Fruit fly (Drosophila melanogaster): Measurements from ENCODE around the gene Prosbeta7.
A peak's percentile ranks its signal among the peaks of the same experiment; 100 is the strongest.

Gene Prosbeta7

DNA sequence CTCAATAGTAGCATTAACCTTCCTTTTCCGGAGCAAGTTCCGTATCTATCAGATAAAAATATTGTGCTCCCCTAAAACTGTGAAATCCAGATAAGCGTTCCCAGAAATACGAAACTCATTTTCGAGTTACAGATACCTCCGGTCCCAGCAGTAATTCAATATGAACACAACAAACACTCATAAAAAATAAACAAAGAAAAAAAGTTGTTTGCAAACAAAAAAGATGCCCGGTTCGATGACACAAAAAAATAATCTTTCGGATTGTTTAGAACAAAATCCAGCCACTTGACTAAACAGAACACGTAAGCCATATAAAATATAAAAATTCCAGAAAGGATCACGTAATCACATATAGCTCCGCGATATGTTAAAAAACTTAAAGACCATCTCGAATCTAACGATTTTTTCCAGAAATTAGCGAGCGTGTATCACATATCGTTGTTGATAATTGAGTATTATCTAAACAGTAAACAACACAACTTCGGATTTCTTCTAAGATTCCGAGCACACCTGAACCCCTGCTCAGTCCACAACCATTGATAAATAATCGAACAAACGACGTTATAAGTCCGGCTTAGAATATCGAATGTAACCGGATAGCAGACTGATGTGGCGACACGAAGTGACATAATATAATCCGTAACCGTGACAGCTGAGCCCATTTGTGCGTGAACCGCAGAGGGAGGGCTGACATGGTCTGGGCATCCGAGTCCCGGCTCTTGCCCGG, 38.9 kb downstream of the Prosbeta7 start (continued):
- TF ChIP-seq CG10147 (GFP tag; optimal IDR thresholded peaks at IDR 0.05) (no peak), CG10431 (GFP tag; optimal IDR thresholded peaks at IDR 0.05) (peak; percentile 15), fru (optimal IDR thresholded peaks at IDR 0.05) (no peak), Abd-B (GFP tag; optimal IDR thresholded peaks at IDR 0.05) (no peak), CG30431 (GFP tag; optimal IDR thresholded peaks at IDR 0.05) (no peak), CG6254 (GFP tag; optimal IDR thresholded peaks at IDR 0.05) (peak; percentile 28), CG1233 (GFP tag; optimal IDR thresholded peaks at IDR 0.05) (peak; percentile 46), stc (GFP tag; IDR thresholded peaks at IDR 0.05) (no peak), nerfin-2 (GFP tag; IDR thresholded peaks at IDR 0.05; ENCODE audit: partially characterized antibody) (no peak), gem (tag; optimal IDR thresholded peaks at IDR 0.05) (peak; percentile 64), CG9876 (GFP tag; optimal IDR thresholded peaks at IDR 0.05) (no peak), CG3065 (GFP tag; optimal IDR thresholded peaks at IDR 0.05) (no peak), sim (GFP tag; IDR thresholded peaks at IDR 0.05) (peak; percentile 68; the same call in 1 of the 2 replicates), pzg (GFP tag; optimal IDR thresholded peaks at IDR 0.05) (no peak), dimm (GFP tag; IDR thresholded peaks at IDR 0.05) (no peak), sc (optimal IDR thresholded peaks at IDR 0.05) (no peak), sc (GFP tag; optimal IDR thresholded peaks at IDR 0.05) (peak; percentile 58), br (optimal IDR thresholded peaks at IDR 0.05) (no peak), CG11723 (GFP tag; optimal IDR thresholded peaks at IDR 0.05) (no peak), Ssrp (tag; optimal IDR thresholded peaks at IDR 0.05) (no peak), Camta (GFP tag; optimal IDR thresholded peaks at IDR 0.05) (peak; percentile 63), Neu2 (GFP tag; optimal IDR thresholded peaks at IDR 0.05; ENCODE audit: borderline replicate concordance) (no peak), E2f1 (GFP tag; IDR thresholded peaks at IDR 0.05) (no peak), Ptx1 (GFP tag; IDR thresholded peaks at IDR 0.05) (no peak), CG17186 (GFP tag; optimal IDR thresholded peaks at IDR 0.05) (no peak), CG11456 (GFP tag; IDR thresholded peaks at IDR 0.05) (no peak), Elba2 (GFP tag; optimal IDR thresholded peaks at IDR 0.05) (no peak), eyg (GFP tag; optimal IDR thresholded peaks at IDR 0.05) (no peak), CG42726 (GFP tag; IDR thresholded peaks at IDR 0.05; ENCODE audit: partially characterized antibody) (no peak), CG12942 (GFP tag; optimal IDR thresholded peaks at IDR 0.05) (no peak), CG13296 (GFP tag; optimal IDR thresholded peaks at IDR 0.05) (no peak), CG3847 (GFP tag; IDR thresholded peaks at IDR 0.05) (0 out of 2 replicates have a peak, but pooled peaks have one; percentile 15), CG6791 (GFP tag; IDR thresholded peaks at IDR 0.05; ENCODE audit: partially characterized antibody) (no peak), pho (GFP tag; optimal IDR thresholded peaks at IDR 0.05) (peak; percentile 21), CG7963 (GFP tag; IDR thresholded peaks at IDR 0.05; ENCODE audit: partially characterized antibody) (no peak), CG6765 (GFP tag; optimal IDR thresholded peaks at IDR 0.05) (no peak), Scr (GFP tag; IDR thresholded peaks at IDR 0.05; ENCODE audit: partially characterized antibody) (no peak), CG6813 (GFP tag; optimal IDR thresholded peaks at IDR 0.05) (peak; percentile 72), CG14667 (GFP tag; IDR thresholded peaks at IDR 0.05) (no peak), H15 (GFP tag; IDR thresholded peaks at IDR 0.05) (no peak), CG16863 (GFP tag; optimal IDR thresholded peaks at IDR 0.05) (peak; percentile 48), Nf-YB (GFP tag; optimal IDR thresholded peaks at IDR 0.05) (peak; percentile 40), vnd (GFP tag; IDR thresholded peaks at IDR 0.05; ENCODE audit: partially characterized antibody) (no peak), sens-2 (GFP tag; IDR thresholded peaks at IDR 0.05) (peak; percentile 36; the same call in 1 of the 2 replicates), mirr (GFP tag; optimal IDR thresholded peaks at IDR 0.05) (peak; percentile 4), ap (GFP tag; IDR thresholded peaks at IDR 0.05) (no peak), Mrtf (GFP tag; IDR thresholded peaks at IDR 0.05) (no peak), phol (tag; optimal IDR thresholded peaks at IDR 0.05) (no peak), croc (GFP tag; conservative IDR thresholded peaks at IDR 0.05) (no peak), CG4424 (GFP tag; optimal IDR thresholded peaks at IDR 0.05) (peak; percentile 22), CG12744 (GFP tag; optimal IDR thresholded peaks at IDR 0.05) (no peak)
